Fruit fly (Drosophila melanogaster) whole organism, embryonic: Measurements from ENCODE around the gene Mtpalpha.

ENCODE experiments used
- ATbp ChIP-seq: fragments of 200-800 bp; sonication (Bioruptor generic); optimal IDR thresholded peaks from 2 replicates; lab custom pipeline; 2017; ENCODE audit warnings: missing biosample characterization, mild to moderate bottlenecking, missing genetic modification characterization, missing genetic modification reagents
- CG10431 ChIP-seq: fragments of 200-800 bp; sonication (Bioruptor generic); optimal IDR thresholded peaks from 3 replicates; lab custom pipeline; 2018; ENCODE audit warnings: missing biosample characterization, mild to moderate bottlenecking, missing genetic modification characterization
- CG10654 ChIP-seq: fragments of 200-800 bp; sonication (Bioruptor generic); optimal IDR thresholded peaks from 2 replicates; lab custom pipeline; 2016; ENCODE audit warnings: missing biosample characterization, missing genetic modification characterization
- CG11247 ChIP-seq: fragments of 200-800 bp; sonication (Bioruptor generic); IDR thresholded peaks from 2 replicates; pipeline ENCODE4 v1.3.6; 2022; ENCODE audit warnings: missing biosample characterization, missing genetic modification characterization
- CG12104 ChIP-seq: fragments of 200-800 bp; sonication (Bioruptor generic); optimal IDR thresholded peaks from 3 replicates; lab custom pipeline; 2016; ENCODE audit warnings: missing biosample characterization, missing genetic modification characterization
- CG12155 ChIP-seq: fragments of 200-800 bp; sonication (Bioruptor generic); optimal IDR thresholded peaks from 3 replicates; lab custom pipeline; 2016; ENCODE audit warnings: missing biosample characterization, missing genetic modification characterization
- CG12219 ChIP-seq: fragments of 200-800 bp; sonication (Bioruptor generic); optimal IDR thresholded peaks from 3 replicates; lab custom pipeline; 2018; ENCODE audit warnings: missing biosample characterization, mild to moderate bottlenecking, missing genetic modification characterization
- CG12391 ChIP-seq: fragments of 200-800 bp; sonication (Bioruptor generic); optimal IDR thresholded peaks from 3 replicates; lab custom pipeline; 2018; ENCODE audit warnings: missing biosample characterization, mild to moderate bottlenecking, missing genetic modification characterization, moderate library complexity
- CG13775 ChIP-seq: fragments of 200-800 bp; sonication (Bioruptor generic); optimal IDR thresholded peaks from 3 replicates; lab custom pipeline; 2017; ENCODE audit warnings: missing biosample characterization, mild to moderate bottlenecking, missing genetic modification characterization
- CG17328 ChIP-seq: fragments of 200-800 bp; sonication (Bioruptor generic); IDR thresholded peaks from 2 replicates; pipeline ENCODE4 v1.3.6; 2022; ENCODE audit warnings: missing biosample characterization, missing genetic modification characterization
- CG17612 ChIP-seq: fragments of 200-800 bp; sonication (Bioruptor generic); IDR thresholded peaks from 2 replicates; pipeline ENCODE4 v1.3.6; 2022; ENCODE audit warnings: missing biosample characterization, missing genetic modification characterization
- CG34224 ChIP-seq: fragments of 200-800 bp; sonication (Bioruptor generic); IDR thresholded peaks from 3 replicates; pipeline ENCODE4 v1.3.6; 2022; ENCODE audit warnings: missing biosample characterization, missing genetic modification characterization; ENCODE audit not compliant: partially characterized antibody
- CG5245 ChIP-seq: fragments of 200-800 bp; sonication (Bioruptor generic); optimal IDR thresholded peaks from 3 replicates; lab custom pipeline; 2016; ENCODE audit warnings: missing biosample characterization, missing genetic modification characterization
- CG6175 ChIP-seq: fragments of 200-800 bp; sonication (Bioruptor generic); IDR thresholded peaks from 3 replicates; pipeline ENCODE4 v1.3.6; 2022; ENCODE audit warnings: missing biosample characterization, missing genetic modification characterization
- CG8281 ChIP-seq: fragments of 200-800 bp; sonication (Bioruptor generic); optimal IDR thresholded peaks from 2 replicates; lab custom pipeline; 2018; ENCODE audit warnings: missing biosample characterization, mild to moderate bottlenecking, missing genetic modification characterization, moderate library complexity
- Dip2 ChIP-seq: fragments of 200-800 bp; sonication (Bioruptor generic); IDR thresholded peaks from 2 replicates; pipeline ENCODE4 v1.3.6; 2022; ENCODE audit warnings: missing biosample characterization, missing genetic modification characterization
- Dll ChIP-seq: fragments of 200-800 bp; sonication (Bioruptor generic); IDR thresholded peaks from 4 replicates; pipeline ENCODE4 v1.3.6; 2022; ENCODE audit warnings: missing biosample characterization, missing genetic modification characterization; ENCODE audit not compliant: partially characterized antibody
- Drgx ChIP-seq: fragments of 200-800 bp; sonication (Bioruptor generic); IDR thresholded peaks from 2 replicates; pipeline ENCODE4 v1.3.6; 2022; ENCODE audit warnings: missing biosample characterization, missing genetic modification characterization
- Hmr ChIP-seq: fragments of 200-800 bp; sonication (Bioruptor generic); optimal IDR thresholded peaks from 3 replicates; lab custom pipeline; 2017; ENCODE audit warnings: mild to moderate bottlenecking, missing biosample characterization, missing genetic modification reagents, missing genetic modification characterization
- Hr78 ChIP-seq, 2 experiments: fragments of 200-800 bp in 1 of 2; fragments of >200 bp in 1 of 2; sonication (Bioruptor generic) in 1 of 2; optimal IDR thresholded peaks; 2 replicates each; lab custom pipeline; 2017 to 2019; ENCODE audit warnings: missing biosample characterization in 2 of 2, missing genetic modification characterization in 2 of 2, mild to moderate bottlenecking in 1 of 2, moderate library complexity in 1 of 2
- Kr ChIP-seq: fragments of 200-800 bp; sonication (Bioruptor generic); optimal IDR thresholded peaks from 2 replicates; lab custom pipeline; 2017; ENCODE audit warnings: missing biosample characterization, mild to moderate bottlenecking, missing genetic modification characterization
- MESR4 ChIP-seq: fragments of 200-800 bp; sonication (Bioruptor generic); optimal IDR thresholded peaks from 2 replicates; lab custom pipeline; 2018; ENCODE audit warnings: missing biosample characterization, mild to moderate bottlenecking, missing genetic modification characterization, moderate library complexity
- MTF-1 ChIP-seq: fragments of 200-800 bp; sonication (Bioruptor generic); optimal IDR thresholded peaks from 2 replicates; lab custom pipeline; 2018; ENCODE audit warnings: missing biosample characterization, mild to moderate bottlenecking, missing genetic modification characterization, borderline replicate concordance
- Neu2 ChIP-seq: fragments of 200-800 bp; sonication (Bioruptor generic); optimal IDR thresholded peaks from 3 replicates; lab custom pipeline; 2016; ENCODE audit warnings: missing biosample characterization, missing genetic modification characterization, borderline replicate concordance
- ato ChIP-seq: fragments of 200-800 bp; sonication (Bioruptor generic); IDR thresholded peaks from 2 replicates; pipeline ENCODE4 v1.3.6; 2022; ENCODE audit warnings: missing biosample characterization, missing genetic modification characterization; ENCODE audit not compliant: partially characterized antibody
- bowl ChIP-seq: fragments of 200-800 bp; sonication (Bioruptor generic); IDR thresholded peaks from 2 replicates; pipeline ENCODE4 v1.3.6; 2022; ENCODE audit warnings: missing biosample characterization, missing genetic modification characterization
- btn ChIP-seq: fragments of 200-800 bp; sonication (Bioruptor generic); optimal IDR thresholded peaks from 2 replicates; lab custom pipeline; 2016; ENCODE audit warnings: missing biosample characterization, missing genetic modification characterization
- cato ChIP-seq: fragments of 200-800 bp; sonication (Bioruptor generic); optimal IDR thresholded peaks from 2 replicates; lab custom pipeline; 2016; ENCODE audit warnings: missing biosample characterization, missing genetic modification characterization, borderline replicate concordance
- crc ChIP-seq: fragments of 200-800 bp; sonication (Bioruptor generic); optimal IDR thresholded peaks from 2 replicates; lab custom pipeline; 2016; ENCODE audit warnings: missing biosample characterization, missing genetic modification characterization
- disco-r ChIP-seq: fragments of 200-800 bp; sonication (Bioruptor generic); optimal IDR thresholded peaks from 2 replicates; lab custom pipeline; 2016; ENCODE audit warnings: missing biosample characterization, missing genetic modification characterization
- dmrt11E ChIP-seq: fragments of 200-800 bp; sonication (Bioruptor generic); optimal IDR thresholded peaks from 3 replicates; lab custom pipeline; 2018; ENCODE audit warnings: missing biosample characterization, mild to moderate bottlenecking, missing genetic modification characterization, moderate library complexity
- ems ChIP-seq: fragments of 200-800 bp; sonication (Bioruptor generic); optimal IDR thresholded peaks from 3 replicates; lab custom pipeline; 2016; ENCODE audit warnings: missing biosample characterization, missing genetic modification characterization
- en ChIP-seq: fragments of 200-800 bp; sonication (Bioruptor generic); optimal IDR thresholded peaks from 2 replicates; lab custom pipeline; 2016; ENCODE audit warnings: missing biosample characterization, missing genetic modification characterization
- gt ChIP-seq: fragments of 200-800 bp; sonication (Bioruptor generic); IDR thresholded peaks from 2 replicates; pipeline ENCODE4 v1.3.6; 2022; ENCODE audit warnings: missing biosample characterization, missing genetic modification characterization
- insv ChIP-seq, 2 experiments: fragments of 200-800 bp; sonication (Bioruptor generic); optimal IDR thresholded peaks; 3 replicates each; lab custom pipeline; 2016 to 2018; ENCODE audit warnings: missing biosample characterization in 2 of 2, missing genetic modification characterization in 2 of 2
- jing ChIP-seq: fragments of 200-800 bp; sonication (Bioruptor generic); optimal IDR thresholded peaks from 2 replicates; lab custom pipeline; 2018; ENCODE audit warnings: missing biosample characterization, mild to moderate bottlenecking, missing genetic modification characterization
- mirr ChIP-seq: fragments of 200-800 bp; sonication (Bioruptor generic); optimal IDR thresholded peaks from 3 replicates; lab custom pipeline; 2018; ENCODE audit warnings: missing biosample characterization, mild to moderate bottlenecking, missing genetic modification characterization
- nerfin-1 ChIP-seq: fragments of 200-800 bp; sonication (Bioruptor generic); optimal IDR thresholded peaks from 3 replicates; lab custom pipeline; 2019; ENCODE audit warnings: missing biosample characterization, mild to moderate bottlenecking, missing genetic modification characterization, moderate library complexity
- sc ChIP-seq, 3 experiments: fragments of >200 bp in 2 of 3; fragments of 200-800 bp in 1 of 3; sonication (Bioruptor generic) in 1 of 3; optimal IDR thresholded peaks; 2 replicates in 2 of 3; 3 replicates in 1 of 3; lab custom pipeline; 2017; ENCODE audit warnings: mild to moderate bottlenecking in 1 of 3, missing biosample characterization in 1 of 3, missing genetic modification characterization in 1 of 3, missing genetic modification reagents in 1 of 3
- sim ChIP-seq: fragments of 200-800 bp; sonication (Bioruptor generic); IDR thresholded peaks from 2 replicates; pipeline ENCODE4 v1.3.6; 2022; ENCODE audit warnings: missing biosample characterization, missing genetic modification characterization
- tgo ChIP-seq: fragments of 200-800 bp; sonication (Bioruptor generic); IDR thresholded peaks from 3 replicates; pipeline ENCODE4 v1.3.6; 2022; ENCODE audit warnings: missing biosample characterization, missing genetic modification characterization
- tin ChIP-seq: fragments of 200-800 bp; sonication (Bioruptor generic); optimal IDR thresholded peaks from 3 replicates; lab custom pipeline; 2016; ENCODE audit warnings: missing biosample characterization, missing genetic modification characterization
- ttk ChIP-seq: fragments of 200-800 bp; sonication (Bioruptor generic); IDR thresholded peaks from 2 replicates; pipeline ENCODE4 v2.1.2; 2022; ENCODE audit warnings: missing biosample characterization, missing genetic modification characterization
- unpg ChIP-seq: fragments of 200-800 bp; sonication (Bioruptor generic); optimal IDR thresholded peaks from 3 replicates; lab custom pipeline; 2018; ENCODE audit warnings: missing biosample characterization, mild to moderate bottlenecking, missing genetic modification characterization, moderate library complexity
- vfl ChIP-seq: fragments of 200-800 bp; sonication (Bioruptor generic); optimal IDR thresholded peaks from 2 replicates; lab custom pipeline; 2016; ENCODE audit warnings: missing biosample characterization, missing genetic modification characterization
- yki ChIP-seq: fragments of >200 bp; optimal IDR thresholded peaks from 3 replicates; lab custom pipeline; 2018
- z ChIP-seq: fragments of 200-800 bp; sonication (Bioruptor generic); IDR thresholded peaks from 3 replicates; pipeline ENCODE4 v1.3.6; 2022; ENCODE audit warnings: missing biosample characterization, missing genetic modification characterization

Mtpalpha gene

DNA sequence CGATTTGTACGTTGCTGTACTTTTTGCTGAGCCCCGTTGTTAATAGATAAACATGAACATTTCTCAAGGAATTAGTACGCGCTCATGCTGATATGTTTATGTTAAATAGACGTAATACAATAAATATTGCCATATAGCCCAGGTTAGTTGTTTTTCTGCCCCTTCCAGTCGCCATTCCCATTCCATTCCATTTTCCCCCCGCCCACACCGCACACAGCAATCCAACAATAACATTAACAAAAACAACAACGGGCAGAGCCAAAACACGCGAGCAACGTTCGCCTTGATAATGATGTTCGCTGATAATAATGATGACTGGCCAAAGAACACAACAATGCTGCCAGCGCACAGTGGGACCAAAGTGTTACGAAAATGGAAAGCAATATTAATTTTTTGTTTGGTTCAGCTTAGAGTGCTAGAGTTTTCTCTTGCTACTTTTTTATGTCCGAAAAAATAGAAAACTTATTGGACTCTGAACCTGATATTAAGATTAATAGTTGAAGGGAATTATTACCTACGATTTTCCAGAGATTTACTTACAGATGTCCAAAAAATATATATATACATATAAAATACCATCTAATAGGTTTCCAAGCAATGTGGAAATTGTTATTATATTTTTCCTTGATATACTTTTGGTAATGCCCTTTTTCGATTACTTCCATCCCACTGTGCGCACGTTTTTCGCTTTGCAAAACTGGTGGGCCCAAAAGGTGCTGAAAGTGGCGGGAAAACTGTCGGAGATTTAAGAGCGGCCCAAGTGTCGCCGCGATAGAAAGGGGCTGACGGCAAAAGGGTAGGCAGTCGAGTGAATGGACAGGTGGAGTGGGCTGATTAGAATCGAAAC, 6.8 kb downstream of the Mtpalpha start (continued):
- TF ChIP-seq CG5245 (GFP tag; lab: Kevin White, UChicago): peak; percentile 92
- peak; percentile 92 for TF ChIP-seq tgo (GFP tag; lab: Robert Waterston, UW)
- TF ChIP-seq CG10431: peak; percentile 81
- TF ChIP-seq Hr78 (GFP tag; optimal IDR thresholded peaks at IDR 0.05; lab: Kevin White, UChicago): peak in 1 of 2 experiments; percentile 87
- no peak for TF ChIP-seq sc (optimal IDR thresholded peaks at IDR 0.05; lab: Kevin White, UChicago)
- TF ChIP-seq sc (GFP tag; optimal IDR thresholded peaks at IDR 0.05; lab: Kevin White, UChicago): peak; percentile 95
- peak; percentile 94 for TF ChIP-seq tin (GFP tag; lab: Kevin White, UChicago)
- peak; percentile 71; the same call in 1 of the 2 replicates for TF ChIP-seq CG17612 (GFP tag; lab: Robert Waterston, UW)
- peak in 1 of 2 experiments; percentile 74 for TF ChIP-seq insv (GFP tag; optimal IDR thresholded peaks at IDR 0.05; lab: Kevin White, UChicago)
- TF ChIP-seq yki (lab: Kevin White, UChicago): no peak
- peak; percentile 92 for TF ChIP-seq vfl (GFP tag; lab: Kevin White, UChicago)
- peak; percentile 92 for TF ChIP-seq CG12155
- TF ChIP-seq jing (GFP tag; lab: Kevin White, UChicago): peak; percentile 81
- TF ChIP-seq disco-r (GFP tag; lab: Kevin White, UChicago): peak; percentile 78
- TF ChIP-seq mirr (GFP tag; lab: Kevin White, UChicago): peak; percentile 64
- peak; percentile 88 for TF ChIP-seq CG17328 (GFP tag; lab: Robert Waterston, UW)
- peak; percentile 86 for TF ChIP-seq cato (GFP tag; lab: Kevin White, UChicago)
- peak; percentile 85 for TF ChIP-seq Kr (GFP tag; lab: Kevin White, UChicago)
- TF ChIP-seq Drgx (GFP tag; lab: Robert Waterston, UW): peak; percentile 92
- TF ChIP-seq CG12219: peak; percentile 89
- peak; percentile 35; the same call in 1 of the 2 replicates for TF ChIP-seq Dip2 (GFP tag; lab: Robert Waterston, UW)
- peak; percentile 38 for TF ChIP-seq gt
- TF ChIP-seq CG13775 (GFP tag; lab: Kevin White, UChicago): peak; percentile 98
- peak; percentile 93 for TF ChIP-seq dmrt11E (tag; lab: Kevin White, UChicago)
- no peak for TF ChIP-seq Neu2 (GFP tag; lab: Kevin White, UChicago)
- TF ChIP-seq btn: peak; percentile 58
- TF ChIP-seq ato (GFP tag; lab: Robert Waterston, UW): no peak
- TF ChIP-seq nerfin-1 (tag; lab: Kevin White, UChicago): peak; percentile 90
- TF ChIP-seq crc (GFP tag; lab: Kevin White, UChicago): peak; percentile 58
- peak; percentile 90 for TF ChIP-seq CG10654
- TF ChIP-seq MESR4: peak; percentile 18
- TF ChIP-seq MTF-1 (GFP tag; lab: Kevin White, UChicago): peak; percentile 85
- peak; percentile 56; the same call in 1 of the 2 replicates for TF ChIP-seq bowl (GFP tag; lab: Robert Waterston, UW)
- peak; percentile 76; the same call in 1 of the 2 replicates for TF ChIP-seq sim
- peak; percentile 89 for TF ChIP-seq CG8281 (tag; lab: Kevin White, UChicago)
- TF ChIP-seq Hmr (GFP tag; lab: Kevin White, UChicago): peak; percentile 98
- peak; percentile 93 for TF ChIP-seq ATbp
- TF ChIP-seq Dll (GFP tag; lab: Robert Waterston, UW): 0 out of 4 replicates have a peak, but pooled peaks have one; percentile 45
- peak; percentile 29 for TF ChIP-seq en (GFP tag; lab: Kevin White, UChicago)
- peak; percentile 65; the same call in 2 of the 3 replicates for TF ChIP-seq CG6175 (GFP tag; lab: Robert Waterston, UW)
- peak; percentile 72 for TF ChIP-seq ttk (GFP tag; lab: Robert Waterston, UW)
- 0 out of 3 replicates have a peak, but pooled peaks have one; percentile 26 for TF ChIP-seq CG34224 (GFP tag; lab: Robert Waterston, UW)
- TF ChIP-seq z (GFP tag; lab: Robert Waterston, UW): peak; percentile 49; the same call in 2 of the 3 replicates
- TF ChIP-seq unpg (GFP tag; lab: Kevin White, UChicago): peak; percentile 96
- peak; percentile 97 for TF ChIP-seq CG12391 (tag; lab: Kevin White, UChicago)
- peak; percentile 97 for TF ChIP-seq CG12104 (GFP tag; lab: Kevin White, UChicago)
- TF ChIP-seq CG11247 (GFP tag; lab: Robert Waterston, UW): peak; percentile 82
- TF ChIP-seq ems (GFP tag; lab: Kevin White, UChicago): peak; percentile 89
